Worm (Caenorhabditis elegans): ENCODE measurements around the gene irg-7.

Gene irg-7

DNA sequence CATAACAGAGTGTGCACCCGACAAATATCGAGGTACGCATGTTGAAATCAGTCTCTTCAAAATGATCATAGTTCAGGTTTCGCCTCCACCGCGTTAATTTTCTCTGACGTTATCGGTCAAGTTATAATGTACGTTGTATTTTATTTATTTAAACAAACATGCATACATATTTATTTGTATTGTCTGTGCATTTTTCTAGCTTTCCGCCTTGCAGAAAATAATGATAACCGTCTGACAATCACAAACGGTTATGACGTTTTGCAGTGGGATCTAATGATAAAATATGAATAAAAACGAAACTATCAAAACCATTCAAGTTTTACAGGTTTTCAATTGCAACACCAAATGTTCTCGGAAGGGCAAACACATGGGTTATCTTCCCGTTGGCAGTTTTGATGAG, 39.8 kb upstream of the irg-7 start:
- TF ChIP-seq sptf-1 (tag; optimal IDR thresholded peaks at IDR 0.05) (no peak), M03D4.4 (tag; optimal IDR thresholded peaks at IDR 0.05) (no peak), blmp-1 (tag; optimal IDR thresholded peaks at IDR 0.05) (no peak)

DNA sequence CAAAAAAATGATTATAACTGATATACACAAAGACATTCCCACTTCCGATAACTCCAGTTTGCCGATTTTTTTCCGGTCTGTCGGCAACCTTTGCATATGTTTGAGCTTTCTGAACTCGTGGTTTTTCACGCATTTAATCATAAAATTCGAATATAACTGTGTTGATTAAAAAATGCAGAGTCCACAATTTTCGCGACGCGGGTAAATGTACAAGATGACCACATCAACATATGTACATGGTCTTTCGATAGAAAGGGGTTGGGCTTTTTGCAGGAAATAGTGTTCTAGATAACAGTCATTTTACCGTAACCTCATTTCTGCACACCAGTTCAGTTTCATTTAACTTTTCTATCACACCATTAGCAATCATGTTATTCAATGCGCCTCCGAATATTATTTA, 38.9 kb upstream of the irg-7 start, which contains the start of gene K09C4.5:
Gene K09C4.5 (plus strand): TSS at position 326 of the 400 bp plus-strand sequence.
- no peak for TF ChIP-seq sptf-1 (tag; optimal IDR thresholded peaks at IDR 0.05)
- TF ChIP-seq drap-1 (GFP tag; optimal IDR thresholded peaks at IDR 0.05), result no peak
- TF ChIP-seq mep-1 (tag; optimal IDR thresholded peaks at IDR 0.05), result no peak
- no peak for TF ChIP-seq nhr-237 (tag; optimal IDR thresholded peaks at IDR 0.05)
- no peak for TF ChIP-seq mls-2 (tag; optimal IDR thresholded peaks at IDR 0.05)
- TF ChIP-seq lin-32 (GFP tag; optimal IDR thresholded peaks at IDR 0.05), result no peak
- TF ChIP-seq unc-62 (GFP tag; optimal IDR thresholded peaks at IDR 0.05), result no peak
- TF ChIP-seq snpc-4 (tag; optimal IDR thresholded peaks at IDR 0.05), result no peak
- TF ChIP-seq nhr-2 (tag; optimal IDR thresholded peaks at IDR 0.05), result no peak
- TF ChIP-seq nhr-28 (tag; optimal IDR thresholded peaks at IDR 0.05), result no peak
- no peak for TF ChIP-seq lin-13 (tag; optimal IDR thresholded peaks at IDR 0.05)
- no peak for TF ChIP-seq mab-5 (tag; optimal IDR thresholded peaks at IDR 0.05)
- no peak for TF ChIP-seq ceh-83 (GFP tag; optimal IDR thresholded peaks at IDR 0.05)

DNA sequence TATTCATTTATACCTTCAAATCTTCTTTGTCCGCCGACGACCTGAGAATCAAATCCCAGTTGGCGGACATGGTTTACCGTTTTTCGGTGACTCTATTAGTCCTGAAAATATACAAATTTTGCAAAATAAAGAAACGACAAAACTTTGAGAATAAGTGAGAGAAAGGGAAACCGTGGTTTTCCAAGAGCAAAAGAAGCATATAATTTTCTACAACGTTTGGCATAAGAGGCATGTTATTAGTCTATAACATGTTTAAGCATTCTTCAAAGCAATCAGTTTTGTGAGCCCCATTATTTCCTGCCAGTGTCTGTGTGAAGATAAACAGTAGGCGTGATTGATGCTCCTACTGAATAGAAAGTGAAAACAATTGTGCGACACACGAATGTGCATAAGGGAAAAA, 36.7 kb upstream of the irg-7 start, which contains the start of gene K09C4.10:
Gene K09C4.10 (minus strand): TSS at position 101 of the 400 bp plus-strand sequence.
- TF ChIP-seq ceh-83 (GFP tag; optimal IDR thresholded peaks at IDR 0.05), result no peak
- no peak for TF ChIP-seq unc-39 (tag; optimal IDR thresholded peaks at IDR 0.05)
- no peak for TF ChIP-seq flh-1 (GFP tag; optimal IDR thresholded peaks at IDR 0.05)
- no peak for TF ChIP-seq lin-13 (tag; optimal IDR thresholded peaks at IDR 0.05)

DNA sequence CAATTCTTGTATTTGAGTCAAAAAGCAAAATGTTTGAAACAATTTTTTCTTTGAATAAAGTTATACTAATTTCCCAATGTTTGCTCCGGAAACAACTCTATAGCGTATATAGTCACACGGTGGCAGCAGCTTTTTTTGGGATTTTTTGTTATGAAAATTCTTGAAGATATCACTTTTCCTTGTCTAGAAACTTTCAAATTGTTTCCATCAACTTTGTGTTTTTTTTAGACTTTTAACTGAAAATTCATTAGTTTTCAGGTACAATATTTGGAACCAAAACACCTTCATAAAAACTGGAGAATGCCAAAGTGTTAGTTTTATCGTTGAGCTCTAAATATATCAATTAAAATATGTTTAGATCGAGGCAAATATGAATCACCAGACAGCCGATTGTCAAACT, 29.1 kb upstream of the irg-7 start, which contains the start of gene K09C4.7:
Gene K09C4.7 (plus strand): TSS at position 301 of the 400 bp plus-strand sequence.
- no peak for TF ChIP-seq ceh-83 (GFP tag; optimal IDR thresholded peaks at IDR 0.05)
- no peak for TF ChIP-seq ceh-43 (GFP tag; optimal IDR thresholded peaks at IDR 0.05)
- TF ChIP-seq hlh-1 (tag; optimal IDR thresholded peaks at IDR 0.05), result no peak
- no peak for TF ChIP-seq pha-4 (tag; optimal IDR thresholded peaks at IDR 0.05)
- no peak for TF ChIP-seq unc-120 (tag; optimal IDR thresholded peaks at IDR 0.05; ENCODE audit: poor library complexity, severe bottlenecking)
- no peak for TF ChIP-seq sem-2 (GFP tag; optimal IDR thresholded peaks at IDR 0.05)
- no peak for TF ChIP-seq ham-2 (GFP tag; optimal IDR thresholded peaks at IDR 0.05)
- TF ChIP-seq bed-3 (GFP tag; optimal IDR thresholded peaks at IDR 0.05), result no peak
- no peak for TF ChIP-seq lin-13 (tag; optimal IDR thresholded peaks at IDR 0.05)
- TF ChIP-seq nhr-2 (tag; optimal IDR thresholded peaks at IDR 0.05), result no peak
- TF ChIP-seq unc-39 (tag; optimal IDR thresholded peaks at IDR 0.05), result no peak
- no peak for TF ChIP-seq nhr-237 (tag; optimal IDR thresholded peaks at IDR 0.05)
- TF ChIP-seq nhr-76 (tag; optimal IDR thresholded peaks at IDR 0.05), result no peak
- TF ChIP-seq nhr-12 (tag; optimal IDR thresholded peaks at IDR 0.05), result no peak
- TF ChIP-seq mls-2 (tag; optimal IDR thresholded peaks at IDR 0.05), result no peak
- TF ChIP-seq M03D4.4 (tag; optimal IDR thresholded peaks at IDR 0.05), result no peak

DNA sequence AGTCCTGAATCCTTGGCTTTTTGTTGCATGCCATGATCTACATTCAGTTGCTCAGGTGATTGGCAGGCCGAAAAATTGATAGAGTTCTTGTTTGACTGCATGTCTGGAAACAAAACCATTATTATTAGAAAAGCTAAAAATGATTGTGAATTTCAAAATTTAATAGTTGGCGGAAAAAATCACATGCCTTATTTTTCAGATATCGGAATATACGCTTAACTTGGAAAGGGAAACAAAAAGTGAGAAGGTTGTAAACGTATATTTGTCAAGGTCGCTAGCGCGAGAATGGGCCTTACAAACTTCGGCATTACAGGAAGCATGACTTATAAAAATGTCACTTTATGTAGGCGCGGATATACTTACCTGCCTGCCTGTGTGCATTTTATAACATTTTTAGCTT, 28.2 kb upstream of the irg-7 start, which contains the start of gene K09C4.9:
Gene K09C4.9 (minus strand): TSS at position 101 of the 400 bp plus-strand sequence.
- no peak for TF ChIP-seq mls-2 (tag; optimal IDR thresholded peaks at IDR 0.05)
- no peak for TF ChIP-seq nhr-28 (tag; optimal IDR thresholded peaks at IDR 0.05)
- TF ChIP-seq elt-3 (tag; optimal IDR thresholded peaks at IDR 0.05), result no peak
- no peak for TF ChIP-seq sptf-1 (tag; optimal IDR thresholded peaks at IDR 0.05)
- TF ChIP-seq ztf-11 (tag; optimal IDR thresholded peaks at IDR 0.05), result no peak
- TF ChIP-seq pha-4 (tag; optimal IDR thresholded peaks at IDR 0.05), result no peak
- no peak for TF ChIP-seq mab-5 (tag; optimal IDR thresholded peaks at IDR 0.05)

DNA sequence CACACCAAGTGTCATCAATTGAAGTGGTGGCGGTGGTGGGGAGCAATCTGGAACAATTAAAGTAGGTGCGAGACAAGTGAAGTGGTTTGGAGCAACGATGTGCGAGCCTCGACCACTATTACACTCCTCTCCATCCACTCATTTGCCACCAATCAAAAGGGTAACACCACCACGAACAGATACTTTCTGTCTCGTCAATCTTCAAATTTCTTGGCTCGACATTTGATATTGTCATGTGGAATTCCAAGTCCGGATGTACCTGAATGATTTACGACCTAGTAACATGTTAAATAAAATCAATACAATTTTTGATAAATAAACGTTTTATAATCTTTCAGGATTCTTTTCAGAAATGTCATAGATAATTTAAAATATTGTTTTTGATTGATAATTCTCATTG, 27.4 kb upstream of the irg-7 start, which contains the start of gene sul-1:
Gene sul-1 (minus strand): TSS at position 101 of the 400 bp plus-strand sequence.
- TF ChIP-seq elt-1 (tag; optimal IDR thresholded peaks at IDR 0.05; ENCODE audit: borderline replicate concordance, insufficient read depth) (no peak), nhr-2 (tag; optimal IDR thresholded peaks at IDR 0.05) (peak; percentile 45), unc-62 (GFP tag; optimal IDR thresholded peaks at IDR 0.05) (peak; percentile 11)

All from whole organism, mixed stage, embryonic.